Worm (Caenorhabditis elegans) whole organism, early embryonic: Measurements from ENCODE around the gene E04F6.15.

ENCODE experiments used
- B0310.2 ChIP-seq: sonication (generic microtip); optimal IDR thresholded peaks from 2 replicates; lab custom pipeline; 2016; ENCODE audit warnings: mild to moderate bottlenecking, missing genetic modification characterization, missing compliant biosample characterization
- F13C5.2 ChIP-seq: sonication (generic microtip); optimal IDR thresholded peaks from 2 replicates; lab custom pipeline; 2017; ENCODE audit warnings: mild to moderate bottlenecking, missing genetic modification characterization, inconsistent platforms, missing compliant biosample characterization
- aly-1 ChIP-seq: sonication (generic microtip); optimal IDR thresholded peaks from 2 replicates; lab custom pipeline; 2016; ENCODE audit warnings: missing genetic modification characterization, missing compliant biosample characterization
- ama-1 ChIP-seq: fragments of 150-350 bp; optimal IDR thresholded peaks from 2 replicates; lab custom pipeline; 2014
- ceh-13 ChIP-seq: fragments of 200-800 bp; sonication (Bioruptor generic); optimal IDR thresholded peaks from 2 replicates; lab custom pipeline; 2018; ENCODE audit warnings: mild to moderate bottlenecking, missing genetic modification characterization, missing compliant biosample characterization
- ceh-36 ChIP-seq: sonication (generic microtip); optimal IDR thresholded peaks from 2 replicates; lab custom pipeline; 2016; ENCODE audit warnings: missing genetic modification characterization, inconsistent platforms, missing compliant biosample characterization
- ets-7 ChIP-seq: sonication (generic microtip); optimal IDR thresholded peaks from 2 replicates; lab custom pipeline; 2016; ENCODE audit warnings: missing genotype, missing genetic modification characterization, missing compliant biosample characterization
- flt-1 ChIP-seq: fragments of 200-800 bp; sonication (Bioruptor generic); IDR thresholded peaks from 2 replicates; pipeline ENCODE4 v1.3.6; 2022; ENCODE audit warnings: missing genetic modification characterization, missing compliant biosample characterization
- hmbx-1 ChIP-seq: sonication (generic microtip); optimal IDR thresholded peaks from 2 replicates; lab custom pipeline; 2016; ENCODE audit warnings: mild to moderate bottlenecking, missing genetic modification characterization, missing compliant biosample characterization
- hmg-4 ChIP-seq: fragments of 200-800 bp; sonication (Bioruptor generic); optimal IDR thresholded peaks from 2 replicates; lab custom pipeline; 2018; ENCODE audit warnings: mild to moderate bottlenecking, missing genetic modification characterization, missing compliant biosample characterization
- hnd-1 ChIP-seq: sonication (generic microtip); optimal IDR thresholded peaks from 2 replicates; lab custom pipeline; 2016; ENCODE audit warnings: missing genetic modification characterization, missing compliant biosample characterization
- pes-1 ChIP-seq: fragments of 200-800 bp; sonication (Bioruptor generic); IDR thresholded peaks from 2 replicates; pipeline ENCODE4 v1.3.6; 2022; ENCODE audit warnings: missing genetic modification reagents, missing genetic modification characterization, missing compliant biosample characterization
- scrt-1 ChIP-seq: fragments of 200-800 bp; sonication (Bioruptor generic); IDR thresholded peaks from 2 replicates; pipeline ENCODE4 v1.3.6; 2022; ENCODE audit warnings: missing genetic modification characterization, missing compliant biosample characterization
- sea-1 ChIP-seq: fragments of 200-800 bp; sonication (Bioruptor generic); conservative IDR thresholded peaks from 2 replicates; pipeline ENCODE4 v1.3.6; 2022; ENCODE audit warnings: missing genetic modification characterization, missing compliant biosample characterization
- tbx-11 ChIP-seq: fragments of 200-800 bp; sonication (Bioruptor generic); IDR thresholded peaks from 2 replicates; pipeline ENCODE4 v1.3.6; 2022; ENCODE audit warnings: missing genetic modification characterization, missing compliant biosample characterization
- tbx-37 ChIP-seq: fragments of 200-800 bp; sonication (Bioruptor generic); conservative IDR thresholded peaks from 2 replicates; pipeline ENCODE4 v1.3.6; 2022; ENCODE audit warnings: missing genetic modification reagents, missing genetic modification characterization, missing compliant biosample characterization
- tra-4 ChIP-seq: sonication (generic microtip); optimal IDR thresholded peaks from 2 replicates; lab custom pipeline; 2017; ENCODE audit warnings: missing genetic modification characterization, missing compliant biosample characterization

The E04F6.15 gene

DNA sequence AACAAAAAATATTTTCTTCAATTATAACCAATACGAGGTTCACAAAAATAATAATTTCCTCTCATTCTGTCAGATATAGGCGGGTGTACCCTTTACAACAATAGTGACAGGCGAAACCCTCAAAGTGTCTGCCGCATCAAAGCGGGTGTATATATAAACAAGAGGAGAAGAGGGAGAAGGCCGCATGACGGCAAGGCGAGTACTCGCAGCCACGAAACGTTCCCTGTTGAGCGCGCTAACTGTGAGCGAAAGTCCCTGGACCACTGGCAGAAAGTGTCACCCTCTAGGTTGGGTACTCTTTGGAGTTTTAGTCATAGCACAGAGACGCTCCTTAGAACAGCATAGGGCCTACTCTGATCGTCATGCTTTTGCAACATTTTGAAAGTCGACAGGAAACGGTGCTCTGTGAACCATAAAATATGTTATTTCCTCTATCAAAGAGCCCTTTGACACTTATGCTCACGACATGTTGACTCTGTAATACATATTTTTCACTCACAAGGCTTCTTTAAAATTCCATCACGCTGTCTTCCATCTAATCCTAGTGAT, 10.0 kb downstream of the E04F6.15 start, which contains the start of gene pcrg-1:
pcrg-1 (plus strand) TSS at position 499 of the 549 bp plus-strand sequence.
- TF ChIP-seq tbx-37 (GFP tag; lab: Robert Waterston, UW) (peak; percentile 92), hmg-4 (GFP tag; lab: Kevin White, UChicago) (peak; percentile 99), F13C5.2 (tag; lab: Kevin White, UChicago) (peak; percentile 94), pes-1 (peak; percentile 93), sea-1 (GFP tag; lab: Robert Waterston, UW) (peak; percentile 93), tra-4 (tag; lab: Kevin White, UChicago) (peak; percentile 83), hmbx-1 (tag; lab: Kevin White, UChicago) (peak; percentile 62), aly-1 (tag; lab: Kevin White, UChicago) (peak; percentile 89), tbx-11 (peak; percentile 93), ceh-36 (tag; lab: Kevin White, UChicago) (peak; percentile 85), hnd-1 (tag; lab: Kevin White, UChicago) (peak; percentile 75), ama-1 (lab: Kevin White, UChicago) (no peak), B0310.2 (tag; lab: Kevin White, UChicago) (peak; percentile 85), ets-7 (peak; percentile 82), scrt-1 (GFP tag; lab: Robert Waterston, UW) (peak; percentile 90), ceh-13 (GFP tag; lab: Kevin White, UChicago) (peak; percentile 90), flt-1 (GFP tag; lab: Robert Waterston, UW) (peak; percentile 89)

DNA sequence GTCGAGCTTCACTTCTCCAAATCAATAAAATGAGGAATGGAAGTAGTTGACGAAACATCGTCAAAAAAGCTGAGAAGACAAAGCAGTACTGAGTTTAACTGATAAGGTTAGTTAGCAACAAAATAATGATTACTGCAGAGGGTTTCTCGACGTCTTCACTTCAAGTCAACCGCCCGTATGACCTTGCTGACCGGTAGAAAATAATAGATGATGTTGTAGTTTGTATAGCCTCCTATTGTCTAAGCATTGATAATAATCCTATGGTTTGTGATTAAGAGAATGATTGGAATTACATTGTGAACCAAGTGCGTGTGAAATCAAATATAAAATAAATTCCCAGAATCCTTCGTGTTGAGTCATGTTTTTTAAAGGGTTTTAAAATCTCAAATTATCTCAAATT, 10.8 kb downstream of the E04F6.15 start, which contains the start of gene E04F6.6:
E04F6.6 (minus strand) TSS at position 258 of the 400 bp plus-strand sequence.
- TF ChIP-seq tbx-11 (no peak), flt-1 (GFP tag; lab: Robert Waterston, UW) (no peak), ceh-36 (tag; lab: Kevin White, UChicago) (no peak), scrt-1 (GFP tag; lab: Robert Waterston, UW) (no peak), sea-1 (GFP tag; lab: Robert Waterston, UW) (no peak), ets-7 (no peak)

DNA sequence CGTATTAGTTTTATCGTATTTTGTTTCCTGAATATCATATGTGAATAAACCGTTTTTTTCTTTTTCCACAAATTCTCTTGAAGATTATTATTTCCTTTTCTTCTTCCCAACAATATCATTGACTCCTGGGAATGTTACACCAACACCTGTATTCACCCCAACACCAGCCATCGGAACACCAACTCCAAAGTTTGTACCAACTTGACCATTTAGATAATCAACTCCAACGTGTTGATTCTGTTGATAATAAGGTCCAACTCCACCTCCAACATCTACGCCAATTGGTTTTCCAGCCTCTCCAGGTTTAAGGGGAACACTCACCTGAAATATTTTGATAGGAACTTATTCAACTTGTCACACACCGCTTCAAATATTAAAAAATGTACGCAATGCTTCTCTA, 12.7 kb downstream of the E04F6.15 start:
- TF ChIP-seq ama-1 (lab: Kevin White, UChicago) (no peak), pes-1 (no peak), sea-1 (GFP tag; lab: Robert Waterston, UW) (no peak)

DNA sequence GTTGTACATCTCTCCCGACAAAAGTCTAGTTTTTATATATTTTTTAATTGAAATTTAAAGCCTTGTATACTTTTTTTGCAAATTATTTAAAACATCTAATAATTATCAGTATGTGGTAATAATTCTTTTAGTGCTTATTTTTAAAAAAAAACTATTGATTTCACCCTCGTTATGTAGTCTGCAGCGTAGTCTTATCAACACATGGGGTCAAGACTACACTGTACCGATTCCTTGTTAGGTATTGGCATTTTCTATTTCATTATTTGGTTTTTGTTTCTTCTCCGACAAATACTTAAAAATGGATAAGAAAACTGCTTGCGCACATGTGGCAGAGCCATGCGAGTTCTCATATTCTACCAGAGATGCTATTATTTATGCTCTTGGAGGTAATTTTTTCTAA, 14.0 kb downstream of the E04F6.15 start, which contains the start of gene maoc-1:
maoc-1 (plus strand) TSS at position 237 of the 400 bp plus-strand sequence.
- TF ChIP-seq tbx-37 (GFP tag; lab: Robert Waterston, UW) = no peak
- no peak for TF ChIP-seq tbx-11
- TF ChIP-seq sea-1 (GFP tag; lab: Robert Waterston, UW) = no peak
- TF ChIP-seq hmg-4 (GFP tag; lab: Kevin White, UChicago) = no peak
- no peak for TF ChIP-seq flt-1 (GFP tag; lab: Robert Waterston, UW)
- no peak for TF ChIP-seq scrt-1 (GFP tag; lab: Robert Waterston, UW)
- TF ChIP-seq hnd-1 (tag; lab: Kevin White, UChicago) = no peak
- no peak for TF ChIP-seq B0310.2 (tag; lab: Kevin White, UChicago)
- no peak for TF ChIP-seq hmbx-1 (tag; lab: Kevin White, UChicago)
- no peak for TF ChIP-seq ama-1 (lab: Kevin White, UChicago)
- no peak for TF ChIP-seq ceh-13 (GFP tag; lab: Kevin White, UChicago)
- TF ChIP-seq ets-7 = no peak
- no peak for TF ChIP-seq aly-1 (tag; lab: Kevin White, UChicago)
- no peak for TF ChIP-seq ceh-36 (tag; lab: Kevin White, UChicago)
- no peak for TF ChIP-seq pes-1
- TF ChIP-seq tra-4 (tag; lab: Kevin White, UChicago) = no peak
- TF ChIP-seq F13C5.2 (tag; lab: Kevin White, UChicago) = no peak

DNA sequence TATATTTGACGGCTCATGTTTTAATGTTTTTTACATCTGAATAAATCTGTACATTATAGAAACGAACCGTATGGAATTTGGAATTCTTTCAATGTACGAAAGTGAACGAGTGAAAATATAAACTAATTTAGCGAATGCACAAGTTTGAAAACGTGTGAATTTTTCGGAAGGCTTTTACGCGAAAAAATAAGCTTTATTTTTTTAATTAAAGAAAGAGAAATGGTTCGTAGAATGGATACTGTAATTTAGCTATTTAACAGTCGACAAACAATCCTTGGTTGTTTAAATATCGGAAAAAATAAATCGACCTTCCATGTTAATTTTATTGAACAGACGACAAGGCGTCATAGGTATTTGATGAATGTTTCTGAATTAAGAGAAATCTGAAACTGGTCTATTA, 14.5 kb downstream of the E04F6.15 start, which contains the start of gene acdh-12:
acdh-12 (minus strand) TSS at position 101 of the 400 bp plus-strand sequence.
- TF ChIP-seq tra-4 (tag; lab: Kevin White, UChicago) = no peak
- no peak for TF ChIP-seq pes-1
- TF ChIP-seq ceh-36 (tag; lab: Kevin White, UChicago) = no peak
- no peak for TF ChIP-seq hnd-1 (tag; lab: Kevin White, UChicago)
- TF ChIP-seq ceh-13 (GFP tag; lab: Kevin White, UChicago) = no peak
- TF ChIP-seq flt-1 (GFP tag; lab: Robert Waterston, UW) = no peak
- no peak for TF ChIP-seq hmg-4 (GFP tag; lab: Kevin White, UChicago)
- no peak for TF ChIP-seq F13C5.2 (tag; lab: Kevin White, UChicago)
- TF ChIP-seq tbx-11 = no peak
- no peak for TF ChIP-seq ama-1 (lab: Kevin White, UChicago)
- no peak for TF ChIP-seq sea-1 (GFP tag; lab: Robert Waterston, UW)
- no peak for TF ChIP-seq aly-1 (tag; lab: Kevin White, UChicago)
- TF ChIP-seq hmbx-1 (tag; lab: Kevin White, UChicago) = no peak
- no peak for TF ChIP-seq ets-7
- no peak for TF ChIP-seq B0310.2 (tag; lab: Kevin White, UChicago)
- no peak for TF ChIP-seq tbx-37 (GFP tag; lab: Robert Waterston, UW)

DNA sequence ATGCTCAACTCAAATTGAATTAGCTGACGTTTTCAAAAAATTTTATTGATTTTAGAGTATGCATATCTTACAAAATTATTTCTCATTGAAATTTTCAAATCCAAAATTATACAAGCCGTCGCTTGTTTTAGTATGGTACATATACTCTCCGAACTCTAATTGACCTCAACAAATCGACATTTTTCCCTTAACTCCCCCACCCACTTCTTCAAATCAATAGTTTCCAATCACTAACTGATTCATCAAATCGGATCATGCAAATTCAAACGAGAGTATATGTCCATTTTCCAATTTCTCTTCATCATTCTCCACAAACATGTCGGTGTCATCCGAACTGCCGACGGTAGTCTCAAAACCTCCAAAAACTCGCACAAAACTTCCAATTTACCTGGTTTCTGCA, 21.0 kb downstream of the E04F6.15 start, which contains the start of gene E04F6.4:
E04F6.4 (plus strand) TSS at position 301 of the 400 bp plus-strand sequence.
- TF ChIP-seq ets-7 = no peak
- TF ChIP-seq hmbx-1 (tag; lab: Kevin White, UChicago) = no peak
- TF ChIP-seq tbx-37 (GFP tag; lab: Robert Waterston, UW) = no peak
- no peak for TF ChIP-seq sea-1 (GFP tag; lab: Robert Waterston, UW)
- no peak for TF ChIP-seq hmg-4 (GFP tag; lab: Kevin White, UChicago)
- no peak for TF ChIP-seq ceh-36 (tag; lab: Kevin White, UChicago)
- no peak for TF ChIP-seq B0310.2 (tag; lab: Kevin White, UChicago)
- TF ChIP-seq ama-1 (lab: Kevin White, UChicago) = no peak
- TF ChIP-seq hnd-1 (tag; lab: Kevin White, UChicago) = no peak
- TF ChIP-seq ceh-13 (GFP tag; lab: Kevin White, UChicago) = no peak
- TF ChIP-seq F13C5.2 (tag; lab: Kevin White, UChicago) = no peak
